Fruit fly (Drosophila melanogaster): ENCODE measurements around the gene grn.

Gene grn

dm6 chr3R:8105088-8105542 is 76.1 kb downstream of the grn start, which contains the start of gene puc (continued):
- TF ChIP-seq Trl (optimal IDR thresholded peaks at IDR 0.05): no peak
- peak; percentile 26 for TF ChIP-seq Trl (GFP tag; optimal IDR thresholded peaks at IDR 0.05)
- TF ChIP-seq CG18619 (GFP tag; optimal IDR thresholded peaks at IDR 0.05): peak; percentile 37
- TF ChIP-seq CG3281 (GFP tag; optimal IDR thresholded peaks at IDR 0.05): peak; percentile 48
- no peak for TF ChIP-seq Dref (GFP tag; IDR thresholded peaks at IDR 0.05)
- TF ChIP-seq sens (GFP tag): peak; percentile 79
- peak; percentile 19 for TF ChIP-seq ewg (GFP tag; optimal IDR thresholded peaks at IDR 0.05)
- peak; percentile 30 for TF ChIP-seq gsb-n (tag; optimal IDR thresholded peaks at IDR 0.05)
- TF ChIP-seq sob (GFP tag; IDR thresholded peaks at IDR 0.05): no peak
- peak; percentile 32 for TF ChIP-seq Xbp1 (GFP tag; optimal IDR thresholded peaks at IDR 0.05)
- TF ChIP-seq tup (GFP tag; optimal IDR thresholded peaks at IDR 0.05): peak; percentile 6
- TF ChIP-seq pita (GFP tag; optimal IDR thresholded peaks at IDR 0.05): peak; percentile 53
- peak; percentile 77 for TF ChIP-seq Dp (GFP tag; optimal IDR thresholded peaks at IDR 0.05)
- peak; percentile 52 for TF ChIP-seq Fer1 (GFP tag; optimal IDR thresholded peaks at IDR 0.05)
- TF ChIP-seq CrebB (tag; optimal IDR thresholded peaks at IDR 0.05): peak; percentile 58
- TF ChIP-seq HmgZ (tag; optimal IDR thresholded peaks at IDR 0.05): peak; percentile 49
- TF ChIP-seq Dip3 (GFP tag; optimal IDR thresholded peaks at IDR 0.05): no peak
- TF ChIP-seq cas (GFP tag; IDR thresholded peaks at IDR 0.05): no peak
- peak; percentile 26 for TF ChIP-seq en (GFP tag; optimal IDR thresholded peaks at IDR 0.05)
- TF ChIP-seq bsh (GFP tag; optimal IDR thresholded peaks at IDR 0.05): peak in 1 of 2 experiments; percentile 13
- peak in 1 of 2 experiments; percentile 35 for TF ChIP-seq Eip74EF (GFP tag; optimal IDR thresholded peaks at IDR 0.05)
- no peak for TF ChIP-seq chn (GFP tag; optimal IDR thresholded peaks at IDR 0.05)
- peak; percentile 41 for TF ChIP-seq CG2678 (tag; optimal IDR thresholded peaks at IDR 0.05)
- peak; percentile 47 for TF ChIP-seq D19A (tag; optimal IDR thresholded peaks at IDR 0.05)
- peak; percentile 92 for TF ChIP-seq MTF-1 (GFP tag; optimal IDR thresholded peaks at IDR 0.05; ENCODE audit: borderline replicate concordance)
- TF ChIP-seq Vsx1 (GFP tag; optimal IDR thresholded peaks at IDR 0.05): no peak
- peak; percentile 8 for TF ChIP-seq sqz (GFP tag; optimal IDR thresholded peaks at IDR 0.05)
- peak; percentile 15 for TF ChIP-seq tin (GFP tag; optimal IDR thresholded peaks at IDR 0.05)
- TF ChIP-seq CG16815 (GFP tag; optimal IDR thresholded peaks at IDR 0.05): no peak
- peak; percentile 12 for TF ChIP-seq pum (GFP tag; optimal IDR thresholded peaks at IDR 0.05)
- TF ChIP-seq bab2 (GFP tag; optimal IDR thresholded peaks at IDR 0.05): peak; percentile 3
- TF ChIP-seq CG12769 (tag; optimal IDR thresholded peaks at IDR 0.05): peak; percentile 49
- TF ChIP-seq CG12659 (GFP tag; optimal IDR thresholded peaks at IDR 0.05): peak; percentile 67
- TF ChIP-seq HLHmδ (GFP tag; optimal IDR thresholded peaks at IDR 0.05): peak; percentile 68
- TF ChIP-seq CG3995 (GFP tag; optimal IDR thresholded peaks at IDR 0.05): peak; percentile 15
- peak in 1 of 2 experiments; percentile 58 for TF ChIP-seq eve (GFP tag; optimal IDR thresholded peaks at IDR 0.05)
- TF ChIP-seq zfh1 (GFP tag; IDR thresholded peaks at IDR 0.05): no peak
- no peak for TF ChIP-seq CG34422 (GFP tag; IDR thresholded peaks at IDR 0.05)
- peak; percentile 26 for TF ChIP-seq bigmax (GFP tag; optimal IDR thresholded peaks at IDR 0.05)
- TF ChIP-seq slou (GFP tag; optimal IDR thresholded peaks at IDR 0.05): no peak
- TF ChIP-seq CG15269 (tag; optimal IDR thresholded peaks at IDR 0.05): peak; percentile 40
- peak; percentile 30 for TF ChIP-seq Asciz (GFP tag; optimal IDR thresholded peaks at IDR 0.05)
- peak; percentile 59 for TF ChIP-seq CG14710 (tag; optimal IDR thresholded peaks at IDR 0.05)
- no peak for TF ChIP-seq CG3407 (GFP tag; optimal IDR thresholded peaks at IDR 0.05)
- peak; percentile 75 for TF ChIP-seq CG15514 (GFP tag; optimal IDR thresholded peaks at IDR 0.05)
- peak; percentile 39 for TF ChIP-seq B-H2 (GFP tag; optimal IDR thresholded peaks at IDR 0.05)
- peak; percentile 5 for TF ChIP-seq kay (GFP tag; optimal IDR thresholded peaks at IDR 0.05)
- peak; percentile 25 for TF ChIP-seq mam (GFP tag; optimal IDR thresholded peaks at IDR 0.05)
- peak; percentile 5 for TF ChIP-seq BtbVII (GFP tag; optimal IDR thresholded peaks at IDR 0.05)
- peak; percentile 91 for TF ChIP-seq CG15479 (GFP tag; optimal IDR thresholded peaks at IDR 0.05)

All from whole organism, embryonic.